Fruit fly (Drosophila melanogaster): ENCODE measurements around the gene Rb97D.

Rb97D gene

DNA sequence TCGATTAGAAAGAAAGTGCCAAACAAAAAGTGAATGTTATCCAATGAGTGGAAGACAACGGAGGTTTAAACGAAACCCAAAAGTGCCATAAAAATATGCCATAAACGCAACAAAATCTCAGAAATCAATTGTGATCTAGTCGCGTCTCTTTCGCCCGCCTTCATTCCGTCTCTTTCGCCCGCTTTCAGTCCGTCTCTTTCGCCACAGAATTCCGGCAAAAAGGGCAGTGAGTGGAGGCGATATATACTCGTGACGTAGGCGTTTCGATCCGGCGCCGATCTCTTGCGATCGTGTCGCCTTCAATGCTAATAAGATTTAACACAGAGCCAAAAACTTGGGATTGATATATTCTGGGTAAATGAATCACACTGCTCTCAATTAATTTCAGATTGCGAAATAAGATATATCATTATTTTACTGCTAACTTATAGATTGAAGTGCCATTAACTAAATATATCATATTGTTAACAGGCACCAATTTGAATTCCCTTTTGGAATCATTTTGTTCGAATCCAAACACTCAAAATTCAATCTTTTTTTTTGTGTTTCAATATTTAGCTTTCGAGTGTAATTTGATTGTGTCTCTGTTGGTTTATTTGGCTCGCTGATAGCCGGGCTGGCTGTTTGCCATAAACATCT lies 12.7 kb upstream of the Rb97D start:
- TF ChIP-seq fd64A (GFP tag; optimal IDR thresholded peaks at IDR 0.05) (no peak), mld (GFP tag; IDR thresholded peaks at IDR 0.05; ENCODE audit: partially characterized antibody) (no peak), CG12391 (tag; optimal IDR thresholded peaks at IDR 0.05) (peak; percentile 57), CG8924 (tag; optimal IDR thresholded peaks at IDR 0.05) (peak; percentile 37), CG15011 (GFP tag; optimal IDR thresholded peaks at IDR 0.05) (peak; percentile 16), CG17361 (GFP tag; IDR thresholded peaks at IDR 0.05) (peak; percentile 68), fd96Cb (tag; optimal IDR thresholded peaks at IDR 0.05) (peak; percentile 49), Fer3 (tag; optimal IDR thresholded peaks at IDR 0.05) (peak; percentile 5), CG2678 (tag; optimal IDR thresholded peaks at IDR 0.05) (peak; percentile 80), Usf (GFP tag; optimal IDR thresholded peaks at IDR 0.05) (no peak), mirr (GFP tag; optimal IDR thresholded peaks at IDR 0.05) (no peak), CG12744 (GFP tag; optimal IDR thresholded peaks at IDR 0.05) (peak; percentile 40), CG18619 (GFP tag; optimal IDR thresholded peaks at IDR 0.05) (peak; percentile 14), CrebB (tag; optimal IDR thresholded peaks at IDR 0.05) (peak; percentile 3), CG6272 (GFP tag; IDR thresholded peaks at IDR 0.05) (0 out of 2 replicates have a peak, but pooled peaks have one; percentile 17), E2f1 (GFP tag; IDR thresholded peaks at IDR 0.05) (0 out of 2 replicates have a peak, but pooled peaks have one; percentile 16), lov (optimal IDR thresholded peaks at IDR 0.05) (no peak), lov (GFP tag; IDR thresholded peaks at IDR 0.05) (no peak), CG11247 (GFP tag; IDR thresholded peaks at IDR 0.05) (no peak), ind (GFP tag; optimal IDR thresholded peaks at IDR 0.05) (peak; percentile 31), cad (GFP tag; optimal IDR thresholded peaks at IDR 0.05) (peak; percentile 89), Six4 (GFP tag; optimal IDR thresholded peaks at IDR 0.05) (no peak), Bteb2 (GFP tag; optimal IDR thresholded peaks at IDR 0.05) (peak; percentile 14), CG9797 (GFP tag; optimal IDR thresholded peaks at IDR 0.05) (no peak), CG12659 (GFP tag; optimal IDR thresholded peaks at IDR 0.05) (peak; percentile 58), D (optimal IDR thresholded peaks at IDR 0.05) (no peak), D (GFP tag; optimal IDR thresholded peaks at IDR 0.05) (no peak), klu (GFP tag; IDR thresholded peaks at IDR 0.05) (no peak), CG1529 (GFP tag; optimal IDR thresholded peaks at IDR 0.05) (peak; percentile 24), Max (GFP tag; optimal IDR thresholded peaks at IDR 0.05) (no peak), tap (tag; optimal IDR thresholded peaks at IDR 0.05) (peak; percentile 9), Dp (GFP tag; optimal IDR thresholded peaks at IDR 0.05) (no peak), CG42726 (GFP tag; IDR thresholded peaks at IDR 0.05; ENCODE audit: partially characterized antibody) (no peak), Pdp1 (GFP tag; optimal IDR thresholded peaks at IDR 0.05) (peak; percentile 29 to 34), Ets65A (GFP tag) (peak; percentile 2), Meics (GFP tag; optimal IDR thresholded peaks at IDR 0.05) (peak; percentile 61), CG30403 (GFP tag; optimal IDR thresholded peaks at IDR 0.05) (peak; percentile 63), zen (tag; optimal IDR thresholded peaks at IDR 0.05) (no peak), CG13424 (tag; optimal IDR thresholded peaks at IDR 0.05) (peak; percentile 69), fru (optimal IDR thresholded peaks at IDR 0.05) (no peak), CG7839 (tag; optimal IDR thresholded peaks at IDR 0.05) (peak; percentile 67), Hey (tag; optimal IDR thresholded peaks at IDR 0.05) (no peak), Med (GFP tag) (peak; percentile 88), crol (GFP tag; IDR thresholded peaks at IDR 0.05) (no peak), B-H2 (GFP tag; optimal IDR thresholded peaks at IDR 0.05) (no peak), CG9932 (GFP tag; IDR thresholded peaks at IDR 0.05) (peak; percentile 52), CG3065 (GFP tag; optimal IDR thresholded peaks at IDR 0.05) (no peak), scrt (GFP tag; optimal IDR thresholded peaks at IDR 0.05) (peak; percentile 19), CG7271 (tag; optimal IDR thresholded peaks at IDR 0.05) (no peak), Hmr (GFP tag; optimal IDR thresholded peaks at IDR 0.05) (peak; percentile 34)
